Fruit fly (Drosophila melanogaster): ENCODE data around the gene dac.
A peak's percentile ranks its signal among the peaks of the same experiment; 100 is the strongest.

Gene dac

dm6 chr2L:16500469-16500868 lies 14.7 kb upstream of the dac start (continued):
- TF ChIP-seq pb (GFP tag; optimal IDR thresholded peaks at IDR 0.05), result peak; percentile 34
- peak; percentile 90 for TF ChIP-seq CG10209 (GFP tag; optimal IDR thresholded peaks at IDR 0.05)
- TF ChIP-seq cwo (GFP tag; optimal IDR thresholded peaks at IDR 0.05), result peak; percentile 83
- peak; percentile 93 for TF ChIP-seq slbo (GFP tag; IDR thresholded peaks at IDR 0.05)
- TF ChIP-seq ssp (GFP tag; IDR thresholded peaks at IDR 0.05), result peak; percentile 83
- peak; percentile 86 for TF ChIP-seq B-H1 (GFP tag; IDR thresholded peaks at IDR 0.05)
- peak; percentile 74 for TF ChIP-seq Camta (GFP tag; optimal IDR thresholded peaks at IDR 0.05)
- no peak for TF ChIP-seq CG16813 (GFP tag; IDR thresholded peaks at IDR 0.05; ENCODE audit: partially characterized antibody)
- TF ChIP-seq CG3163 (GFP tag; optimal IDR thresholded peaks at IDR 0.05), result peak; percentile 32
- TF ChIP-seq Doc2 (GFP tag; IDR thresholded peaks at IDR 0.05), result no peak
- TF ChIP-seq tll (GFP tag; optimal IDR thresholded peaks at IDR 0.05), result peak in 1 of 2 experiments; percentile 57
- TF ChIP-seq Ssrp (tag; optimal IDR thresholded peaks at IDR 0.05), result peak; percentile 87
- peak; percentile 91 for TF ChIP-seq Dek (tag; optimal IDR thresholded peaks at IDR 0.05)
- peak; percentile 84 for TF ChIP-seq CG1233 (GFP tag; optimal IDR thresholded peaks at IDR 0.05)
- TF ChIP-seq NC2β (GFP tag; optimal IDR thresholded peaks at IDR 0.05), result peak; percentile 80
- peak; percentile 98 for TF ChIP-seq gcm (GFP tag; optimal IDR thresholded peaks at IDR 0.05)
- peak; percentile 87 for TF ChIP-seq gcm2 (GFP tag; optimal IDR thresholded peaks at IDR 0.05)
- peak; percentile 61 for TF ChIP-seq CG11398 (GFP tag; optimal IDR thresholded peaks at IDR 0.05)
- TF ChIP-seq pzg (GFP tag; optimal IDR thresholded peaks at IDR 0.05), result peak; percentile 6
- TF ChIP-seq CG14860 (GFP tag; IDR thresholded peaks at IDR 0.05; ENCODE audit: partially characterized antibody), result no peak
- TF ChIP-seq abd-A (tag; optimal IDR thresholded peaks at IDR 0.05), result peak; percentile 65
- peak; percentile 83 for TF ChIP-seq caup (GFP tag; optimal IDR thresholded peaks at IDR 0.05; ENCODE audit: severe bottlenecking)
- peak in 1 of 2 experiments; percentile 79 for TF ChIP-seq Eip74EF (GFP tag; optimal IDR thresholded peaks at IDR 0.05)
- TF ChIP-seq Hsf (GFP tag; optimal IDR thresholded peaks at IDR 0.05), result peak; percentile 91
- peak; percentile 75 for TF ChIP-seq Max (GFP tag; optimal IDR thresholded peaks at IDR 0.05)
- TF ChIP-seq h (optimal IDR thresholded peaks at IDR 0.05), result no peak
- TF ChIP-seq danr (GFP tag; IDR thresholded peaks at IDR 0.05), result peak; percentile 88
- TF ChIP-seq en (GFP tag; optimal IDR thresholded peaks at IDR 0.05), result peak; percentile 42
- peak; percentile 80 to 90 for TF ChIP-seq chif (GFP tag; optimal IDR thresholded peaks at IDR 0.05)
- TF ChIP-seq fd64A (GFP tag; optimal IDR thresholded peaks at IDR 0.05), result peak; percentile 72
- peak; percentile 82 for TF ChIP-seq mam (GFP tag; optimal IDR thresholded peaks at IDR 0.05)
- peak; percentile 67 for TF ChIP-seq CG7271 (tag; optimal IDR thresholded peaks at IDR 0.05)
- peak; percentile 84; the same call in 1 of the 2 replicates for TF ChIP-seq CG5953 (GFP tag; IDR thresholded peaks at IDR 0.05)
- no peak for TF ChIP-seq Scr (GFP tag; IDR thresholded peaks at IDR 0.05; ENCODE audit: partially characterized antibody)
- TF ChIP-seq insv (GFP tag; optimal IDR thresholded peaks at IDR 0.05), result peak in 1 of 2 experiments; percentile 48
- peak; percentile 74 for TF ChIP-seq CG15073 (GFP tag; optimal IDR thresholded peaks at IDR 0.05)
- peak; percentile 96 for TF ChIP-seq zfh1 (GFP tag; IDR thresholded peaks at IDR 0.05)
- TF ChIP-seq CG17802 (tag; optimal IDR thresholded peaks at IDR 0.05), result peak; percentile 59
- peak; percentile 76 for TF ChIP-seq dm (GFP tag; optimal IDR thresholded peaks at IDR 0.05)
- TF ChIP-seq salm (tag; optimal IDR thresholded peaks at IDR 0.05), result peak; percentile 89
- peak; percentile 66 for TF ChIP-seq NK7.1 (GFP tag; optimal IDR thresholded peaks at IDR 0.05)
- TF ChIP-seq CG12769 (tag; optimal IDR thresholded peaks at IDR 0.05), result peak; percentile 96
- peak; percentile 92 for TF ChIP-seq Hmr (GFP tag; optimal IDR thresholded peaks at IDR 0.05)
- peak; percentile 86 for TF ChIP-seq peb (GFP tag; IDR thresholded peaks at IDR 0.05)
- peak; percentile 85 for TF ChIP-seq ind (GFP tag; optimal IDR thresholded peaks at IDR 0.05)
- TF ChIP-seq CG10431 (GFP tag; optimal IDR thresholded peaks at IDR 0.05), result peak; percentile 75
- no peak for TF ChIP-seq sc (optimal IDR thresholded peaks at IDR 0.05)
- TF ChIP-seq sc (GFP tag; optimal IDR thresholded peaks at IDR 0.05), result peak; percentile 83
- peak; percentile 91 for TF ChIP-seq CG10979 (tag; optimal IDR thresholded peaks at IDR 0.05)
- TF ChIP-seq cato (GFP tag; optimal IDR thresholded peaks at IDR 0.05; ENCODE audit: borderline replicate concordance), result peak; percentile 80

Data from whole organism, embryonic.